Worm (Caenorhabditis elegans): Measurements from ENCODE around the gene srb-3.
A peak's percentile ranks its signal among the peaks of the same experiment; 100 is the strongest.

Gene srb-3

DNA sequence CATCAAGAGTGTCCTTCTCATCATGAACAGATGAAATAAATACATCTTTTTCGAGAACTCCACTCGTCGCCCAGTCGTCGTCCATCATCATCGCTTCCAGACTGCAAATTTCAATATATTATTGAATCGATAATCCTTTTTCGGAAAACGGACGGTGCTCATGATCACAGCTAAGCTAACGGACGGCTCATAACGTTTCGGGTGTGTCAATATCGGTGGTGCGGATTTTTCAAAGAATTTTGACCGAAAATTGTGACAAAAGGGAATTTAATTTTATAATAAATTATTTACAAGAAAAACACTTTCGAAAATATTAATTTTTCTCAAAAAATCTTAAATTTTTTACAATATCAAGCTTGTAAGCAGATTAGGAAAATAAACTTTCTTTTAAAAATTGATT is 20.8 kb upstream of the srb-3 start, which contains the start of gene crh-2:
Gene crh-2 (minus strand): TSS at position 101 of the 400 bp plus-strand sequence.
- no peak for TF ChIP-seq him-1 (tag; optimal IDR thresholded peaks at IDR 0.05)
- no peak for TF ChIP-seq W03F9.2 (tag; optimal IDR thresholded peaks at IDR 0.05)
- no peak for TF ChIP-seq dao-5 (tag; optimal IDR thresholded peaks at IDR 0.05)

DNA sequence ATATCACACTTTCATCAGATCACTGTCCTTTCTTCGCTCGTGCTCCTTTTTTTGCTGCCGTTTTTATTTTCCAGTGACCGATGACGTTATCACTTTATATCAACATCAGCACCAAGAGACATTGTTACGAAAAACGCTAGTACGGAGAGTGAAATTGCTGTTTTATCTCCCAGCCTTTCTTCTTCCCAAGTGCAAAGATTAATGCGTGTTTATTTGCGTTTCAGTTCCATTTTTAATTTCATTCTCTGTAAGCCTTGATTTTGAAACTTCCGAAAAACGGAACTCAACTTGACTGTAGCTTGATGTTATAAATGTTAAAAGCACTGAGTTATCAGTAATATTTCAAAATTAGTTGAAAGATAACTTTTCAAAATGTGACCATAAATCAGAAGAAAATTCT is 20.2 kb upstream of the srb-3 start:
- TF ChIP-seq him-1 (tag; optimal IDR thresholded peaks at IDR 0.05) (no peak), dao-5 (tag; optimal IDR thresholded peaks at IDR 0.05) (no peak), W03F9.2 (tag; optimal IDR thresholded peaks at IDR 0.05) (no peak)

ce11 chrII:5185955-5186539 is 19.4 kb upstream of the srb-3 start:
- TF ChIP-seq him-1 (tag; optimal IDR thresholded peaks at IDR 0.05) (no peak), W03F9.2 (tag; optimal IDR thresholded peaks at IDR 0.05) (no peak), dao-5 (tag; optimal IDR thresholded peaks at IDR 0.05) (no peak)

ce11 chrII:5184661-5185545 is 18.3 kb upstream of the srb-3 start:
- TF ChIP-seq him-1 (tag; optimal IDR thresholded peaks at IDR 0.05) (no peak), W03F9.2 (tag; optimal IDR thresholded peaks at IDR 0.05) (no peak), dao-5 (tag; optimal IDR thresholded peaks at IDR 0.05) (no peak)

ce11 chrII:5183207-5183606 is 16.6 kb upstream of the srb-3 start:
- TF ChIP-seq him-1 (tag; optimal IDR thresholded peaks at IDR 0.05) (no peak), W03F9.2 (tag; optimal IDR thresholded peaks at IDR 0.05) (no peak), dao-5 (tag; optimal IDR thresholded peaks at IDR 0.05) (no peak)

- peak; percentile 22 for TF ChIP-seq W03F9.2 (tag; optimal IDR thresholded peaks at IDR 0.05)
- TF ChIP-seq him-1 (tag; optimal IDR thresholded peaks at IDR 0.05): no peak
- TF ChIP-seq dao-5 (tag; optimal IDR thresholded peaks at IDR 0.05): peak; percentile 10
Observed at ce11 chrII:5182451-5182850, 15.8 kb upstream of the srb-3 start.

DNA sequence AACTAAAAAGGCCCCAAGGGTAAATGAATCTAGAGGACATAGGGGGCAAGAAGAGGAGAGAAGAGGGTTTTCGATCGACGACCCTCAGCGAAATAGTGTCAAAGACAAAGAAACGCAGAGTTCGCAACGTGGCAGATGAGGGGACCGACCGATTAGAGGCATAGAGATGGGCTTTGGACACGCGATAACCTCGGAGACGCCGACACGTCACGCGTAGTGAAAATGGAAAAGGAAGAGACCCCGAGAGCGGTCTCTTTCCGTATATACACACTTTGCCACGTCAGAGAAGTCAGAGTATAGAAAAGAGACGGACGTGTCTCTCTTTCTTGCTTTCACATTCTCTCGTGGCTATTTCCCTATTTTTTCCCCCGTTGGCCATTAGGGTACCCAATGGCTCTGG is 14.9 kb upstream of the srb-3 start:
- TF ChIP-seq W03F9.2 (tag; optimal IDR thresholded peaks at IDR 0.05) (no peak), him-1 (tag; optimal IDR thresholded peaks at IDR 0.05) (peak; percentile 44), dao-5 (tag; optimal IDR thresholded peaks at IDR 0.05) (no peak)

ce11 chrII:5180272-5180671 is 13.6 kb upstream of the srb-3 start:
- TF ChIP-seq dao-5 (tag; optimal IDR thresholded peaks at IDR 0.05): no peak

DNA sequence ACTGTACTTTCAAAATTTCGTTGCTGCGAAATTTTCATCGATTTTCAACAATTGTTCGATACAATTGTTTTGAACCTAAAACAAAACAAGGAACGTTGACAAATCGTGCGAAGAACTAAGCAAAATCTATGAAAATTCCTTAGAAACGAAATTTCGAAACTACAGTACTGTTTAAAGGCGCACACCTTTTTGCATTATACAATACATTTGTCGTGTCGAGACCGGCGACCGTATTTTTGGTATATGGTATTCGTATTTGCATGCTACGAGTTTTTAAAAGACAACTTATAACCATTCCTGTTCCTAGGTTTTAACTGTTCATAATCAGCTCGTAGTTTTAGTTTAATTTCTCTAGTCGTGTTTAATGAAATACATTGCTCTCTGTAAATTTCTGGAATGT is 12.0 kb upstream of the srb-3 start:
- no peak for TF ChIP-seq W03F9.2 (tag; optimal IDR thresholded peaks at IDR 0.05)
- TF ChIP-seq him-1 (tag; optimal IDR thresholded peaks at IDR 0.05): no peak
- no peak for TF ChIP-seq dao-5 (tag; optimal IDR thresholded peaks at IDR 0.05)

- TF ChIP-seq him-1 (tag; optimal IDR thresholded peaks at IDR 0.05): no peak
- TF ChIP-seq dao-5 (tag; optimal IDR thresholded peaks at IDR 0.05): no peak
- TF ChIP-seq W03F9.2 (tag; optimal IDR thresholded peaks at IDR 0.05): no peak
Observed at ce11 chrII:5177902-5178301, 11.3 kb upstream of the srb-3 start, which contains the start of gene C27D6.12. Gene C27D6.12, minus strand, starts transcription at chrII:5178002.

DNA sequence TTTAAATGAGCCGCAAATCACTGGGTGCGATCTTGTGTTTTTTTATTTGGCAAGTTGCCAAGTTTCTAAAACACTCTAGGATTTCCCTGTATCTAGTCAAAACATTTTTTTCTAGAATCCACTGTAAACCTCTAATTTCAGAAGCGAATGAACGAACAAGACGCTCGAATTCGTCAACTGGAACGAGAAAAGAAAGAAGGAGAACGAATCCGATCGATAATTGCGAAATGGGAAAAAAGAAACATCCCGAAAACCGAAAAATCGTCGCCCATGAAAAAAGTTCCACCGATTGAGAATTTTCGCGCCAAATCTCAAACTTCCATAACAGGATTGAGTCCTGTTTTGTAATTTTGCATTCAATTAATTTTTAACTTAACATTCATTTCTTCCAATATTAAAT is 10.3 kb upstream of the srb-3 start:
- no peak for TF ChIP-seq dao-5 (tag; optimal IDR thresholded peaks at IDR 0.05)
- TF ChIP-seq him-1 (tag; optimal IDR thresholded peaks at IDR 0.05): no peak
- TF ChIP-seq W03F9.2 (tag; optimal IDR thresholded peaks at IDR 0.05): no peak

ce11 chrII:5174370-5174769 is 7.7 kb upstream of the srb-3 start, which contains the start of gene C27D6.3:
Gene C27D6.3, minus strand, starts transcription at chrII:5174470.
- TF ChIP-seq him-1 (tag; optimal IDR thresholded peaks at IDR 0.05) (no peak), dao-5 (tag; optimal IDR thresholded peaks at IDR 0.05) (no peak), W03F9.2 (tag; optimal IDR thresholded peaks at IDR 0.05) (no peak)

DNA sequence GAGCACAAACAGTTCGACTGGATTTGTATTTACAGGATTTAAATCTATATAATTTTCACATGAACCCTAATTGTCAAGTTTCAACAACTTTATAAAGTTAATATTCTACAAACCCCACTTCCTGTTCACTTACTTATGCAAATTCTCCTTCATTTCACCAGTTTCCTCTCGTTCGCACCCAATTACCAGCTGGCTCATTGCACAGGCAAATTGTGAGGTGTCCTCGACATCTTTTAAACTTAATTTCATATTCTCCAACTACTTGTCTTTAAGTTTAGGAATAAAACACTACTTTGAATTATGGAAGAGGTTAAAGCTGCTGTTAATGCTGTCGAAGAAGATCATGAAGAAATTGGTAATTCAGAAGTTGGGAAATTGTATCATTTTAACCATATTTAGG is 5.8 kb upstream of the srb-3 start, which contains the start of gene C27D6.1:
Gene C27D6.1 (plus strand): TSS at position 301 of the 400 bp plus-strand sequence.
- no peak for TF ChIP-seq W03F9.2 (tag; optimal IDR thresholded peaks at IDR 0.05)

DNA sequence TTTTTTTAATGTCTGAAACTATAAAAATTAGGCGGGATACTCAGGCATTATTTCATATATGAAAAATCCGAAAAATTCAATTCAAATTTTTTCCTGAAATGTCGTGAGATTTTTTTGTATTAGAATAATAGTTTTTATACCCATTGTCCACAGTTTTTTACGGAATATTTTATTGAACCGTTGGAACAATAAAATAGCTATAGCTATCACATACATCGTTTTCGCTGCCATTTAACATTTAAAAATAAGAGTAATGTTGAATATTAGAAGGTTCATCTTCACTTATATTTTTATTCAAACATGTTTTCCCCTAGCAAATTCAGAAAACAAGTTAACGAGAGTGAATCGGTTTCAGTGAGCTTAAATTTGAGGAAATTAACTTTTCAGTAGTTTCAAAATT is 5.0 kb upstream of the srb-3 start, which contains the start of gene C27D6.15:
Gene C27D6.15 (plus strand): TSS at position 301 of the 400 bp plus-strand sequence.
- TF ChIP-seq dao-5 (tag; optimal IDR thresholded peaks at IDR 0.05) (no peak), him-1 (tag; optimal IDR thresholded peaks at IDR 0.05) (no peak), W03F9.2 (tag; optimal IDR thresholded peaks at IDR 0.05) (no peak)

Data from whole organism, L4/young adult.